Worm (Caenorhabditis elegans) whole organism, L4 larva: Measurements from ENCODE around the gene F46C5.6.

Source experiments
- F10B5.3 ChIP-seq: sonication (generic microtip); optimal IDR thresholded peaks from 2 replicates; lab custom pipeline; 2016; ENCODE audit warnings: mild to moderate bottlenecking, missing genetic modification characterization, missing compliant biosample characterization
- F26F4.8 ChIP-seq: fragments of 200-800 bp; sonication (Bioruptor generic); conservative IDR thresholded peaks from 2 replicates; pipeline ENCODE4 v1.3.6; 2022; ENCODE audit warnings: missing genetic modification characterization, missing compliant biosample characterization
- F37D6.2 ChIP-seq: sonication (generic microtip); optimal IDR thresholded peaks from 2 replicates; lab custom pipeline; 2016; ENCODE audit warnings: mild to moderate bottlenecking, missing genetic modification characterization, missing compliant biosample characterization
- F49E8.2 ChIP-seq: sonication (generic microtip); optimal IDR thresholded peaks from 2 replicates; lab custom pipeline; 2016; ENCODE audit warnings: missing compliant biosample characterization, mild to moderate bottlenecking, missing genetic modification characterization, borderline replicate concordance
- R02D3.7 ChIP-seq: fragments of 150-350 bp; sonication (generic microtip); optimal IDR thresholded peaks from 3 replicates; lab custom pipeline; 2014; ENCODE audit warnings: missing biosample characterization, missing genetic modification characterization
- T20F7.1 ChIP-seq: fragments of 200-800 bp; sonication (Bioruptor generic); optimal IDR thresholded peaks from 2 replicates; lab custom pipeline; 2018; ENCODE audit warnings: mild to moderate bottlenecking, missing genetic modification characterization, missing compliant biosample characterization
- Y5F2A.4 ChIP-seq: fragments of 200-800 bp; sonication (Bioruptor generic); optimal IDR thresholded peaks from 2 replicates; lab custom pipeline; 2018; ENCODE audit warnings: mild to moderate bottlenecking, missing genetic modification characterization, missing compliant biosample characterization
- ZK337.2 ChIP-seq: fragments of 200-800 bp; sonication (Bioruptor generic); IDR thresholded peaks from 2 replicates; pipeline ENCODE4 v1.3.6; 2022; ENCODE audit warnings: missing genetic modification reagents, missing genetic modification characterization, missing compliant biosample characterization
- aha-1 ChIP-seq: fragments of 150-350 bp; peaks from one replicate; lab custom pipeline; 2014; ENCODE audit warnings: missing biosample characterization, missing genetic modification characterization
- attf-4 ChIP-seq: sonication (generic microtip); optimal IDR thresholded peaks from 3 replicates; lab custom pipeline; 2017; ENCODE audit warnings: missing biosample characterization, missing genetic modification characterization
- ceh-20 ChIP-seq: fragments of 200-800 bp; sonication (Bioruptor generic); IDR thresholded peaks from 2 replicates; pipeline ENCODE4 v1.3.6; 2022; ENCODE audit warnings: missing genetic modification reagents, missing genetic modification characterization, missing compliant biosample characterization
- ceh-32 ChIP-seq: sonication (generic microtip); optimal IDR thresholded peaks from 2 replicates; lab custom pipeline; 2016; ENCODE audit warnings: mild to moderate bottlenecking, missing genetic modification characterization, missing compliant biosample characterization; ENCODE audit not compliant: poor library complexity
- ceh-82 ChIP-seq: sonication (generic microtip); optimal IDR thresholded peaks from 2 replicates; lab custom pipeline; 2017; ENCODE audit warnings: missing biosample characterization, missing genetic modification characterization
- ces-1 ChIP-seq: fragments of 150-350 bp; sonication (generic microtip); optimal IDR thresholded peaks from 4 replicates; lab custom pipeline; 2014; ENCODE audit warnings: missing biosample characterization, missing genetic modification reagents, missing genetic modification characterization
- cey-2 ChIP-seq: sonication (generic microtip); optimal IDR thresholded peaks from 3 replicates; lab custom pipeline; 2017; ENCODE audit warnings: missing genetic modification characterization, mild to moderate bottlenecking, missing compliant biosample characterization, antibody characterized with exemption, borderline replicate concordance; ENCODE audit not compliant: insufficient read depth
- daf-16 ChIP-seq, 3 experiments: sonication (generic microtip); optimal IDR thresholded peaks; 2 replicates each; lab custom pipeline; 2016 to 2017; ENCODE audit warnings: missing genetic modification characterization in 3 of 3, missing genetic modification reagents in 3 of 3, mild to moderate bottlenecking in 2 of 3, missing compliant biosample characterization in 2 of 3, missing biosample characterization in 1 of 3, moderate library complexity in 1 of 3
- daf-19 ChIP-seq: fragments of 200-800 bp; sonication (Bioruptor generic); conservative IDR thresholded peaks from 2 replicates; pipeline ENCODE4 v1.3.6; 2022; ENCODE audit warnings: missing genetic modification characterization, missing compliant biosample characterization
- daf-8 ChIP-seq: fragments of 200-800 bp; sonication (Bioruptor generic); IDR thresholded peaks from 2 replicates; pipeline ENCODE4 v1.3.6; 2022; ENCODE audit warnings: missing genetic modification characterization, missing compliant biosample characterization
- dmd-8 ChIP-seq: fragments of 200-800 bp; sonication (Bioruptor generic); IDR thresholded peaks from 2 replicates; pipeline ENCODE4 v1.3.6; 2022; ENCODE audit warnings: missing genetic modification characterization, missing compliant biosample characterization
- dmd-9 ChIP-seq: fragments of 200-800 bp; sonication (Bioruptor generic); IDR thresholded peaks from 2 replicates; pipeline ENCODE4 v1.3.6; 2022; ENCODE audit warnings: missing genetic modification reagents, missing genetic modification characterization, missing compliant biosample characterization
- dpl-1 ChIP-seq: fragments of 150-350 bp; optimal IDR thresholded peaks from 2 replicates; lab custom pipeline; 2014; ENCODE audit warnings: missing biosample characterization, missing genetic modification reagents, missing genetic modification characterization
- egl-27 ChIP-seq: sonication (generic microtip); optimal IDR thresholded peaks from 3 replicates; lab custom pipeline; 2017; ENCODE audit warnings: missing biosample characterization, missing genetic modification reagents, missing genetic modification characterization
- egl-43 ChIP-seq: fragments of 200-800 bp; sonication (Bioruptor generic); IDR thresholded peaks from 2 replicates; pipeline ENCODE4 v1.3.6; 2022; ENCODE audit warnings: missing genetic modification reagents, missing genetic modification characterization, missing compliant biosample characterization
- fos-1 ChIP-seq: fragments of 150-350 bp; optimal IDR thresholded peaks from 2 replicates; lab custom pipeline; 2014; ENCODE audit warnings: missing biosample characterization, missing genetic modification characterization
- hlh-11 ChIP-seq: fragments of 200-800 bp; sonication (Bioruptor generic); optimal IDR thresholded peaks from 2 replicates; lab custom pipeline; 2018; ENCODE audit warnings: mild to moderate bottlenecking, missing genetic modification characterization, missing compliant biosample characterization
- hlh-30 ChIP-seq: sonication (generic microtip); optimal IDR thresholded peaks from 2 replicates; lab custom pipeline; 2017; ENCODE audit warnings: antibody characterized with exemption, mild to moderate bottlenecking, missing genetic modification characterization, missing compliant biosample characterization; ENCODE audit not compliant: insufficient read depth
- lsy-2 ChIP-seq, 2 experiments: fragments of 150-350 bp in 1 of 2; sonication (generic microtip) in 1 of 2; optimal IDR thresholded peaks; 2 replicates each; lab custom pipeline; 2014 to 2017; ENCODE audit warnings: missing biosample characterization in 2 of 2, missing genetic modification characterization in 2 of 2
- mdl-1 ChIP-seq, 2 experiments: fragments of 150-350 bp in 1 of 2; sonication (generic microtip) in 1 of 2; optimal IDR thresholded peaks; 2 replicates each; lab custom pipeline; 2014 to 2017; ENCODE audit warnings: missing biosample characterization in 2 of 2, missing genetic modification characterization in 2 of 2
- mdt-29 ChIP-seq: fragments of 200-800 bp; sonication (Bioruptor generic); IDR thresholded peaks from 2 replicates; pipeline ENCODE4 v1.3.6; 2022; ENCODE audit warnings: missing genetic modification reagents, missing genetic modification characterization, missing compliant biosample characterization
- mes-2 ChIP-seq: sonication (generic microtip); optimal IDR thresholded peaks from 2 replicates; lab custom pipeline; 2016; ENCODE audit warnings: missing genotype, mild to moderate bottlenecking, missing genetic modification characterization, missing compliant biosample characterization; ENCODE audit not compliant: poor library complexity, severe bottlenecking
- mxl-3 ChIP-seq: fragments of 200-800 bp; sonication (Bioruptor generic); optimal IDR thresholded peaks from 2 replicates; lab custom pipeline; 2018; ENCODE audit warnings: mild to moderate bottlenecking, missing genetic modification characterization, missing compliant biosample characterization
- nhr-10 ChIP-seq: fragments of 150-350 bp; optimal IDR thresholded peaks from 2 replicates; lab custom pipeline; 2014; ENCODE audit warnings: missing biosample characterization, missing genetic modification characterization
- nhr-102 ChIP-seq: sonication (generic microtip); optimal IDR thresholded peaks from 2 replicates; lab custom pipeline; 2016; ENCODE audit warnings: mild to moderate bottlenecking, missing genetic modification characterization, moderate library complexity, missing compliant biosample characterization
- nhr-11 ChIP-seq: fragments of 150-350 bp; optimal IDR thresholded peaks from 2 replicates; lab custom pipeline; 2014; ENCODE audit warnings: missing biosample characterization, missing genetic modification characterization
- nhr-111 ChIP-seq: fragments of 200-800 bp; sonication (Bioruptor generic); optimal IDR thresholded peaks from 2 replicates; lab custom pipeline; 2018; ENCODE audit warnings: mild to moderate bottlenecking, missing genetic modification characterization, missing compliant biosample characterization
- nhr-28 ChIP-seq: fragments of 150-350 bp; optimal IDR thresholded peaks from 2 replicates; lab custom pipeline; 2014; ENCODE audit warnings: missing biosample characterization, missing genetic modification characterization
- nhr-41 ChIP-seq: fragments of 200-800 bp; sonication (Bioruptor generic); IDR thresholded peaks from 2 replicates; pipeline ENCODE4 v1.3.6; 2022; ENCODE audit warnings: missing genetic modification reagents, missing genetic modification characterization, missing compliant biosample characterization
- nhr-42 ChIP-seq: fragments of 200-800 bp; sonication (Bioruptor generic); IDR thresholded peaks from 2 replicates; pipeline ENCODE4 v1.3.6; 2022; ENCODE audit warnings: missing genetic modification characterization, missing compliant biosample characterization
- nhr-48 ChIP-seq: sonication (generic microtip); optimal IDR thresholded peaks from 2 replicates; lab custom pipeline; 2016; ENCODE audit warnings: mild to moderate bottlenecking, missing genetic modification characterization, missing compliant biosample characterization
- pqm-1 ChIP-seq: sonication (generic microtip); optimal IDR thresholded peaks from 2 replicates; lab custom pipeline; 2017; ENCODE audit warnings: missing biosample characterization, missing genetic modification characterization
- saeg-2 ChIP-seq: fragments of 200-800 bp; sonication (Bioruptor generic); IDR thresholded peaks from 2 replicates; pipeline ENCODE4 v1.3.6; 2022; ENCODE audit warnings: missing genetic modification reagents, missing genetic modification characterization, missing compliant biosample characterization
- skn-1 ChIP-seq: fragments of 150-350 bp; optimal IDR thresholded peaks from 2 replicates; lab custom pipeline; 2014; ENCODE audit warnings: missing biosample characterization, missing genetic modification characterization
- snpc-1.2 ChIP-seq: fragments of 200-800 bp; sonication (Bioruptor generic); IDR thresholded peaks from 2 replicates; pipeline ENCODE4 v1.3.6; 2022; ENCODE audit warnings: missing genetic modification reagents, missing genetic modification characterization, missing compliant biosample characterization
- snpc-4 ChIP-seq: fragments of 150-350 bp; optimal IDR thresholded peaks from 2 replicates; lab custom pipeline; 2014; ENCODE audit warnings: missing biosample characterization, missing genetic modification characterization
- tra-1 ChIP-seq: fragments of 200-800 bp; sonication (Bioruptor generic); IDR thresholded peaks from 2 replicates; pipeline ENCODE4 v1.3.6; 2022; ENCODE audit warnings: missing genetic modification reagents, missing genetic modification characterization, missing compliant biosample characterization
- unc-62 ChIP-seq, 3 experiments: fragments of 150-350 bp in 1 of 3; sonication (generic microtip); optimal IDR thresholded peaks in 2 of 3; peaks in 1 of 3; 1 replicate in 1 of 3; 2 replicates in 2 of 3; lab custom pipeline; 2014 to 2017; ENCODE audit warnings: missing biosample characterization in 3 of 3, missing genetic modification characterization in 3 of 3, missing genetic modification reagents in 3 of 3, missing genotype in 1 of 3

F46C5.6 gene

DNA sequence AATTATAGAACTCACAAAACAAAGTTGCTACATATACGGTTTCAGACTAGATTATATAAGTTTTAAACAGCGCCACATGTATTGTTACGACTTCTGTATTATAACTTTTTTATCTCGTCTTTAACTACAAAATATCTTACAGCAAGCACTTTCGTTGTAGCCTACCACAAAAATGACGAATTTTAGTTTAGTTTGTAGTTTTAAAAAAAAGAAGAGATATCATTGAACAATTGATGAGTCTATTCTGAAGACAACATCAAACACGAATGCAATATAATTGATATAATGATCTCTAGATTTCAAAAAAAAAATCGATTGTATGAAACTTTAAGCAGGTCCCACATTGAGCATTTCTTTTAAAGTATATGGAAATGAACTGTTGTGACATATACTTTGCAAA lies 30.1 kb downstream of the F46C5.6 start:
- TF ChIP-seq nhr-28 (tag; lab: Kevin White, UChicago) (peak; percentile 94), aha-1 (tag; lab: Kevin White, UChicago) (peak; percentile 99), nhr-42 (GFP tag; lab: Robert Waterston, UW) (no peak)

ce11 chrII:8813659-8814058 lies 30.7 kb downstream of the F46C5.6 start:
- no peak for TF ChIP-seq F26F4.8 (GFP tag; lab: Robert Waterston, UW)
- no peak for TF ChIP-seq fos-1 (tag; lab: Kevin White, UChicago)
- peak in 1 of 2 experiments; percentile 100 for TF ChIP-seq unc-62 (GFP tag; optimal IDR thresholded peaks at IDR 0.05 in 1 of 2; lab: Kevin White, UChicago)
- no peak for TF ChIP-seq unc-62 (tag; optimal IDR thresholded peaks at IDR 0.05; lab: Kevin White, UChicago)
- TF ChIP-seq ces-1 (GFP tag; lab: Kevin White, UChicago): no peak
- TF ChIP-seq daf-19: no peak
- TF ChIP-seq saeg-2: no peak
- TF ChIP-seq nhr-28 (tag; lab: Kevin White, UChicago): peak; percentile 90
- peak; percentile 86 for TF ChIP-seq nhr-10 (tag; lab: Kevin White, UChicago)
- TF ChIP-seq snpc-4 (tag; lab: Kevin White, UChicago): no peak
- no peak for TF ChIP-seq mxl-3 (GFP tag; lab: Kevin White, UChicago)
- no peak for TF ChIP-seq nhr-42 (GFP tag; lab: Robert Waterston, UW)
- TF ChIP-seq tra-1: no peak
- TF ChIP-seq aha-1 (tag; lab: Kevin White, UChicago): peak; percentile 92
- no peak for TF ChIP-seq F49E8.2 (tag; lab: Kevin White, UChicago)
- no peak for TF ChIP-seq snpc-1.2
- no peak for TF ChIP-seq mdt-29 (GFP tag; lab: Robert Waterston, UW)
- TF ChIP-seq lsy-2 (tag; optimal IDR thresholded peaks at IDR 0.05; lab: Kevin White, UChicago): peak; percentile 7 to 50
- TF ChIP-seq mes-2: peak; percentile 29
- TF ChIP-seq hlh-30 (tag; lab: Kevin White, UChicago): peak; percentile 90
- TF ChIP-seq nhr-41 (GFP tag; lab: Robert Waterston, UW): no peak
- no peak for TF ChIP-seq pqm-1
- no peak for TF ChIP-seq ZK337.2 (GFP tag; lab: Robert Waterston, UW)
- TF ChIP-seq nhr-48 (tag; lab: Kevin White, UChicago): peak; percentile 97
- no peak for TF ChIP-seq nhr-102
- TF ChIP-seq daf-8 (GFP tag; lab: Robert Waterston, UW): no peak
- TF ChIP-seq dmd-8: no peak
- peak; percentile 40 for TF ChIP-seq cey-2 (tag; lab: Kevin White, UChicago)
- no peak for TF ChIP-seq egl-43
- no peak for TF ChIP-seq dmd-9 (GFP tag; lab: Robert Waterston, UW)
- no peak for TF ChIP-seq T20F7.1 (GFP tag; lab: Kevin White, UChicago)
- peak; percentile 18 for TF ChIP-seq nhr-11 (tag; lab: Kevin White, UChicago)
- TF ChIP-seq daf-16 (GFP tag; optimal IDR thresholded peaks at IDR 0.05; lab: Kevin White, UChicago): no peak
- TF ChIP-seq daf-16 (tag; optimal IDR thresholded peaks at IDR 0.05; lab: Kevin White, UChicago): no peak
- TF ChIP-seq egl-27 (tag; lab: Kevin White, UChicago): no peak
- TF ChIP-seq hlh-11: peak; percentile 88
- no peak for TF ChIP-seq nhr-111
- no peak for TF ChIP-seq skn-1 (tag; lab: Kevin White, UChicago)
- no peak for TF ChIP-seq ceh-32 (tag; lab: Kevin White, UChicago)
- no peak for TF ChIP-seq F10B5.3 (tag; lab: Kevin White, UChicago)
- TF ChIP-seq attf-4 (tag; lab: Kevin White, UChicago): no peak
- TF ChIP-seq ceh-82 (tag; lab: Kevin White, UChicago): no peak
- no peak for TF ChIP-seq Y5F2A.4 (GFP tag; lab: Kevin White, UChicago)
- TF ChIP-seq ceh-20 (GFP tag; lab: Robert Waterston, UW): 0 out of 2 replicates have a peak, but pooled peaks have one; percentile 21
- TF ChIP-seq dpl-1: no peak
- peak in 1 of 2 experiments; percentile 79 for TF ChIP-seq mdl-1 (tag; optimal IDR thresholded peaks at IDR 0.05; lab: Kevin White, UChicago)
- no peak for TF ChIP-seq F37D6.2
- TF ChIP-seq R02D3.7 (tag; lab: Kevin White, UChicago): no peak
- TF ChIP-seq, all 104 proteins: peak for 13
